Fruit fly (Drosophila melanogaster) whole organism, embryonic: ENCODE measurements around the gene sol.

Source experiments
- Ada2b ChIP-seq: fragments of 200-800 bp; sonication (Bioruptor generic); IDR thresholded peaks from 2 replicates; pipeline ENCODE4 v1.3.6; 2022; ENCODE audit warnings: missing biosample characterization, missing genetic modification characterization
- Antp ChIP-seq: fragments of 200-800 bp; sonication (Bioruptor generic); optimal IDR thresholded peaks from 3 replicates; lab custom pipeline; 2016; ENCODE audit warnings: missing biosample characterization, missing genetic modification characterization
- C15 ChIP-seq: fragments of 200-800 bp; sonication (Bioruptor generic); IDR thresholded peaks from 3 replicates; pipeline ENCODE4 v1.3.6; 2022; ENCODE audit warnings: missing biosample characterization, missing genetic modification characterization
- CG10431 ChIP-seq: fragments of 200-800 bp; sonication (Bioruptor generic); optimal IDR thresholded peaks from 3 replicates; lab custom pipeline; 2018; ENCODE audit warnings: missing biosample characterization, mild to moderate bottlenecking, missing genetic modification characterization
- CG11695 ChIP-seq: fragments of 200-800 bp; sonication (Bioruptor generic); IDR thresholded peaks from 3 replicates; pipeline ENCODE4 v1.3.6; 2022; ENCODE audit warnings: missing biosample characterization, missing genetic modification characterization
- CG13424 ChIP-seq: fragments of 200-800 bp; sonication (Bioruptor generic); optimal IDR thresholded peaks from 2 replicates; lab custom pipeline; 2019; ENCODE audit warnings: missing biosample characterization, mild to moderate bottlenecking, missing genetic modification characterization, moderate library complexity
- CG14860 ChIP-seq: fragments of 200-800 bp; sonication (Bioruptor generic); IDR thresholded peaks from 3 replicates; pipeline ENCODE4 v1.3.6; 2022; ENCODE audit warnings: missing biosample characterization, missing genetic modification characterization; ENCODE audit not compliant: partially characterized antibody
- CG15696 ChIP-seq: fragments of 200-800 bp; sonication (Bioruptor generic); optimal IDR thresholded peaks from 2 replicates; lab custom pipeline; 2019; ENCODE audit warnings: missing biosample characterization, mild to moderate bottlenecking, missing genetic modification characterization, moderate library complexity
- CG1647 ChIP-seq: fragments of 200-800 bp; sonication (Bioruptor generic); optimal IDR thresholded peaks from 3 replicates; lab custom pipeline; 2016; ENCODE audit warnings: missing biosample characterization, missing genetic modification characterization
- CG16815 ChIP-seq: fragments of 200-800 bp; sonication (Bioruptor generic); optimal IDR thresholded peaks from 3 replicates; lab custom pipeline; 2017; ENCODE audit warnings: missing biosample characterization, mild to moderate bottlenecking, missing genetic modification characterization
- CG34376 ChIP-seq: fragments of 200-800 bp; sonication (Bioruptor generic); optimal IDR thresholded peaks from 2 replicates; lab custom pipeline; 2018; ENCODE audit warnings: missing biosample characterization, mild to moderate bottlenecking, missing genetic modification characterization
- CG4282 ChIP-seq: fragments of 200-800 bp; sonication (Bioruptor generic); optimal IDR thresholded peaks from 2 replicates; lab custom pipeline; 2016; ENCODE audit warnings: missing biosample characterization, missing genetic modification characterization
- CG4617 ChIP-seq: fragments of 200-800 bp; sonication (Bioruptor generic); optimal IDR thresholded peaks from 3 replicates; lab custom pipeline; 2016; ENCODE audit warnings: missing biosample characterization, missing genetic modification characterization, borderline replicate concordance
- CG6254 ChIP-seq: fragments of 200-800 bp; sonication (Bioruptor generic); optimal IDR thresholded peaks from 3 replicates; lab custom pipeline; 2017; ENCODE audit warnings: mild to moderate bottlenecking, missing biosample characterization, missing genetic modification reagents, missing genetic modification characterization
- CG7556 ChIP-seq: fragments of 200-800 bp; sonication (Bioruptor generic); optimal IDR thresholded peaks from 2 replicates; lab custom pipeline; 2017; ENCODE audit warnings: missing biosample characterization, mild to moderate bottlenecking, missing genetic modification characterization
- CG8089 ChIP-seq: fragments of 200-800 bp; sonication (Bioruptor generic); optimal IDR thresholded peaks from 3 replicates; lab custom pipeline; 2016; ENCODE audit warnings: missing biosample characterization, missing genetic modification characterization
- CG8388 ChIP-seq: fragments of 200-800 bp; sonication (Bioruptor generic); optimal IDR thresholded peaks from 2 replicates; lab custom pipeline; 2019; ENCODE audit warnings: missing biosample characterization, mild to moderate bottlenecking, missing genetic modification characterization, moderate library complexity
- CG9876 ChIP-seq: fragments of 200-800 bp; sonication (Bioruptor generic); optimal IDR thresholded peaks from 2 replicates; lab custom pipeline; 2016; ENCODE audit warnings: missing biosample characterization, missing genetic modification characterization
- CTCF ChIP-seq: fragments of 200-800 bp; sonication (Bioruptor generic); optimal IDR thresholded peaks from 2 replicates; lab custom pipeline; 2017; ENCODE audit warnings: missing biosample characterization, mild to moderate bottlenecking, missing genetic modification characterization, moderate library complexity
- Deaf1 ChIP-seq: fragments of 200-800 bp; optimal IDR thresholded peaks from 3 replicates; lab custom pipeline; 2019; ENCODE audit warnings: missing biosample characterization, mild to moderate bottlenecking, missing genetic modification characterization, moderate library complexity
- HmgZ ChIP-seq: fragments of 200-800 bp; sonication (Bioruptor generic); optimal IDR thresholded peaks from 2 replicates; lab custom pipeline; 2018; ENCODE audit warnings: missing biosample characterization, mild to moderate bottlenecking, missing genetic modification characterization
- Hr51 ChIP-seq, 2 experiments: fragments of 200-800 bp; sonication (Bioruptor generic); optimal IDR thresholded peaks; 2 replicates in 1 of 2; 3 replicates in 1 of 2; lab custom pipeline; 2016 to 2018; ENCODE audit warnings: missing biosample characterization in 2 of 2, missing genetic modification characterization in 2 of 2, mild to moderate bottlenecking in 1 of 2, moderate library complexity in 1 of 2
- Mrtf ChIP-seq: fragments of 200-800 bp; sonication (Bioruptor generic); IDR thresholded peaks from 3 replicates; pipeline ENCODE4 v1.3.6; 2022; ENCODE audit warnings: missing biosample characterization, missing genetic modification characterization
- Opbp ChIP-seq: fragments of 200-800 bp; sonication (Bioruptor generic); IDR thresholded peaks from 3 replicates; pipeline ENCODE4 v1.3.6; 2022; ENCODE audit warnings: missing biosample characterization, missing genetic modification characterization; ENCODE audit not compliant: partially characterized antibody
- Taf1 ChIP-seq: fragments of 200-800 bp; sonication (Bioruptor generic); IDR thresholded peaks from 2 replicates; pipeline ENCODE4 v1.3.6; 2022; ENCODE audit warnings: missing biosample characterization, missing genetic modification characterization
- ato ChIP-seq: fragments of 200-800 bp; sonication (Bioruptor generic); IDR thresholded peaks from 2 replicates; pipeline ENCODE4 v1.3.6; 2022; ENCODE audit warnings: missing biosample characterization, missing genetic modification characterization; ENCODE audit not compliant: partially characterized antibody
- bcd ChIP-seq: fragments of 200-800 bp; sonication (Bioruptor generic); optimal IDR thresholded peaks from 2 replicates; lab custom pipeline; 2017; ENCODE audit warnings: missing biosample characterization, mild to moderate bottlenecking, missing genetic modification characterization
- cg ChIP-seq: fragments of 200-800 bp; sonication (Bioruptor generic); optimal IDR thresholded peaks from 3 replicates; lab custom pipeline; 2019; ENCODE audit warnings: missing biosample characterization, mild to moderate bottlenecking, missing genetic modification characterization, moderate library complexity
- chinmo ChIP-seq: fragments of 200-800 bp; sonication (Bioruptor generic); IDR thresholded peaks from 4 replicates; pipeline ENCODE4 v1.3.6; 2022; ENCODE audit warnings: missing biosample characterization, missing genetic modification characterization; ENCODE audit not compliant: partially characterized antibody
- dati ChIP-seq: fragments of 200-800 bp; sonication (Bioruptor generic); IDR thresholded peaks from 2 replicates; pipeline ENCODE4 v1.3.6; 2022; ENCODE audit warnings: missing biosample characterization, missing genetic modification characterization
- esg ChIP-seq: fragments of 200-800 bp; sonication (Bioruptor generic); conservative IDR thresholded peaks from 2 replicates; pipeline ENCODE4 v1.3.6; 2022; ENCODE audit warnings: missing biosample characterization, missing genetic modification characterization
- exex ChIP-seq: fragments of 200-800 bp; sonication (Bioruptor generic); optimal IDR thresholded peaks from 4 replicates; lab custom pipeline; 2018; ENCODE audit warnings: missing biosample characterization, mild to moderate bottlenecking, missing genetic modification characterization, moderate library complexity
- gfzf ChIP-seq: fragments of 200-800 bp; sonication (Bioruptor generic); optimal IDR thresholded peaks from 2 replicates; lab custom pipeline; 2016; ENCODE audit warnings: missing biosample characterization, mild to moderate bottlenecking, missing genetic modification characterization, moderate library complexity
- h ChIP-seq: fragments of >200 bp; optimal IDR thresholded peaks from 2 replicates; lab custom pipeline; 2017
- hb ChIP-seq: fragments of 200-800 bp; sonication (Bioruptor generic); IDR thresholded peaks from 3 replicates; pipeline ENCODE4 v1.3.6; 2022; ENCODE audit warnings: missing biosample characterization, missing genetic modification characterization; ENCODE audit not compliant: partially characterized antibody
- hkb ChIP-seq, 2 experiments: fragments of 200-800 bp in 1 of 2; fragments of >200 bp in 1 of 2; sonication (Bioruptor generic) in 1 of 2; IDR thresholded peaks in 1 of 2; optimal IDR thresholded peaks in 1 of 2; 2 replicates each; pipeline versions ENCODE4 v1.3.6 to Lab custom; 2017 to 2022; ENCODE audit warnings: missing biosample characterization in 1 of 2, missing genetic modification characterization in 1 of 2
- jing ChIP-seq: fragments of 200-800 bp; sonication (Bioruptor generic); optimal IDR thresholded peaks from 2 replicates; lab custom pipeline; 2018; ENCODE audit warnings: missing biosample characterization, mild to moderate bottlenecking, missing genetic modification characterization
- lilli ChIP-seq: fragments of 200-800 bp; sonication (Bioruptor generic); optimal IDR thresholded peaks from 3 replicates; lab custom pipeline; 2016; ENCODE audit warnings: missing biosample characterization, missing genetic modification characterization
- mirr ChIP-seq: fragments of 200-800 bp; sonication (Bioruptor generic); optimal IDR thresholded peaks from 3 replicates; lab custom pipeline; 2018; ENCODE audit warnings: missing biosample characterization, mild to moderate bottlenecking, missing genetic modification characterization
- mld ChIP-seq: fragments of 200-800 bp; sonication (Bioruptor generic); IDR thresholded peaks from 3 replicates; pipeline ENCODE4 v1.3.6; 2022; ENCODE audit warnings: missing biosample characterization, missing genetic modification characterization; ENCODE audit not compliant: partially characterized antibody
- nerfin-2 ChIP-seq: fragments of 200-800 bp; sonication (Bioruptor generic); IDR thresholded peaks from 2 replicates; pipeline ENCODE4 v1.3.6; 2022; ENCODE audit warnings: missing biosample characterization, missing genetic modification characterization; ENCODE audit not compliant: partially characterized antibody
- nom ChIP-seq: fragments of 200-800 bp; sonication (Bioruptor generic); optimal IDR thresholded peaks from 2 replicates; lab custom pipeline; 2017; ENCODE audit warnings: missing biosample characterization, missing genetic modification characterization, mild to moderate bottlenecking, moderate library complexity, missing genetic modification reagents
- oc ChIP-seq: fragments of 200-800 bp; sonication (Bioruptor generic); optimal IDR thresholded peaks from 2 replicates; lab custom pipeline; 2018; ENCODE audit warnings: missing biosample characterization, mild to moderate bottlenecking, missing genetic modification characterization, moderate library complexity
- otp ChIP-seq: fragments of 200-800 bp; sonication (Bioruptor generic); IDR thresholded peaks from 3 replicates; pipeline ENCODE4, ENCODE4 v1.3.6; 2022; ENCODE audit warnings: missing biosample characterization, missing genetic modification characterization
- pnt ChIP-seq: fragments of 200-800 bp; sonication (Bioruptor generic); optimal IDR thresholded peaks from 3 replicates; lab custom pipeline; 2016; ENCODE audit warnings: missing biosample characterization, missing genetic modification characterization
- prd ChIP-seq, 3 experiments: fragments of >200 bp in 2 of 3; fragments of 200-800 bp in 1 of 3; sonication (Bioruptor generic) in 1 of 3; optimal IDR thresholded peaks in 2 of 3; IDR thresholded peaks in 1 of 3; 2 replicates in 2 of 3; 3 replicates in 1 of 3; pipeline versions ENCODE4 v1.3.6 to Lab custom; 2017 to 2022; ENCODE audit warnings: missing biosample characterization in 1 of 3, missing genetic modification characterization in 1 of 3
- repo ChIP-seq: fragments of 200-800 bp; sonication (Bioruptor generic); optimal IDR thresholded peaks from 2 replicates; lab custom pipeline; 2016; ENCODE audit warnings: missing biosample characterization, missing genetic modification characterization
- slbo ChIP-seq: fragments of 200-800 bp; sonication (Bioruptor generic); IDR thresholded peaks from 2 replicates; pipeline ENCODE4 v1.3.6; 2022; ENCODE audit warnings: missing biosample characterization, missing genetic modification characterization
- twi ChIP-seq: fragments of 200-800 bp; optimal IDR thresholded peaks from 2 replicates; lab custom pipeline; 2019; ENCODE audit warnings: missing biosample characterization, mild to moderate bottlenecking, missing genetic modification characterization, moderate library complexity
- wdn ChIP-seq: fragments of 200-800 bp; sonication (Bioruptor generic); IDR thresholded peaks from 2 replicates; pipeline ENCODE4 v1.3.6; 2022; ENCODE audit warnings: missing biosample characterization, missing genetic modification characterization

sol gene

dm6 chrX:21315852-21316251 is 34.2 kb upstream of the sol start, which contains the start of gene Rpt6 (continued):
- TF ChIP-seq CG13424 (tag; lab: Kevin White, UChicago) (no peak), hb (GFP tag; lab: Robert Waterston, UW) (peak; percentile 79), CG15696 (no peak), Ada2b (GFP tag; lab: Robert Waterston, UW) (no peak), slbo (GFP tag; lab: Robert Waterston, UW) (0 out of 2 replicates have a peak, but pooled peaks have one; percentile 4), CG1647 (no peak), CG34376 (GFP tag; lab: Kevin White, UChicago) (no peak), cg (no peak), CG4282 (GFP tag; lab: Kevin White, UChicago) (no peak), CG8089 (no peak), twi (tag; lab: Kevin White, UChicago) (no peak), oc (no peak), otp (no peak), chinmo (0 out of 4 replicates have a peak, but pooled peaks have one; percentile 65), dati (GFP tag; lab: Robert Waterston, UW) (no peak), CTCF (GFP tag; lab: Kevin White, UChicago) (peak; percentile 46), exex (tag; lab: Kevin White, UChicago) (no peak), CG16815 (GFP tag; lab: Kevin White, UChicago) (no peak), ato (GFP tag; lab: Robert Waterston, UW) (peak; percentile 56; the same call in 1 of the 2 replicates), esg (GFP tag; lab: Robert Waterston, UW) (no peak), mld (GFP tag; lab: Robert Waterston, UW) (peak; percentile 26; the same call in 1 of the 3 replicates), hkb (optimal IDR thresholded peaks at IDR 0.05; lab: Kevin White, UChicago) (no peak), hkb (GFP tag; IDR thresholded peaks at IDR 0.05; lab: Robert Waterston, UW) (no peak), jing (GFP tag; lab: Kevin White, UChicago) (no peak), Opbp (GFP tag; lab: Robert Waterston, UW) (peak; percentile 80), h (lab: Kevin White, UChicago) (no peak), repo (GFP tag; lab: Kevin White, UChicago) (no peak), bcd (no peak), CG14860 (GFP tag; lab: Robert Waterston, UW) (peak; percentile 60; the same call in 2 of the 3 replicates), CG11695 (GFP tag; lab: Robert Waterston, UW) (no peak), wdn (GFP tag; lab: Robert Waterston, UW) (no peak), CG7556 (GFP tag; lab: Kevin White, UChicago) (no peak), mirr (GFP tag; lab: Kevin White, UChicago) (no peak), CG9876 (no peak), CG6254 (GFP tag; lab: Kevin White, UChicago) (no peak), pnt (GFP tag; lab: Kevin White, UChicago) (no peak), CG10431 (GFP tag; lab: Kevin White, UChicago) (no peak), CG8388 (GFP tag; lab: Kevin White, UChicago) (no peak), Mrtf (GFP tag; lab: Robert Waterston, UW) (no peak), Deaf1 (tag; lab: Kevin White, UChicago) (no peak), gfzf (peak; percentile 43), HmgZ (peak; percentile 17), C15 (GFP tag; lab: Robert Waterston, UW) (no peak), CG4617 (GFP tag; lab: Kevin White, UChicago) (peak; percentile 36), Taf1 (GFP tag; lab: Robert Waterston, UW) (no peak), Hr51 (GFP tag; optimal IDR thresholded peaks at IDR 0.05; lab: Kevin White, UChicago) (no peak), lilli (peak; percentile 11), nom (no peak), nerfin-2 (GFP tag; lab: Robert Waterston, UW) (peak; percentile 59; the same call in 1 of the 2 replicates), prd (optimal IDR thresholded peaks at IDR 0.05; lab: Kevin White, UChicago) (no peak), prd (GFP tag; IDR thresholded peaks at IDR 0.05; lab: Robert Waterston, UW) (no peak), Antp (GFP tag; lab: Kevin White, UChicago) (no peak)
